Worm (Caenorhabditis elegans) whole organism, dauer: ENCODE measurements around the gene Y116F11B.17.

Experiments
- unc-62 ChIP-seq: sonication (generic microtip); optimal IDR thresholded peaks from 2 replicates; lab custom pipeline; 2017; ENCODE audit warnings: missing biosample characterization, missing genetic modification reagents, missing genetic modification characterization

The Y116F11B.17 gene

ce11 chrV:19822093-19822492 is at the start of gene Y116F11B.17:
TSS of gene Y116F11B.17 (minus strand) at chrV:19822193.
- TF ChIP-seq unc-62 (GFP tag; lab: Kevin White, UChicago): no peak

ce11 chrV:19867883-19868282 is 45.9 kb upstream of the Y116F11B.17 start, which contains the start of gene Y116F11B.9:
TSS of gene Y116F11B.9 (minus strand) at chrV:19867983.
- no peak for TF ChIP-seq unc-62 (GFP tag; lab: Kevin White, UChicago)

ce11 chrV:19860225-19860624 is 38.2 kb upstream of the Y116F11B.17 start:
- TF ChIP-seq unc-62 (GFP tag; lab: Kevin White, UChicago): no peak

ce11 chrV:19857334-19857733 is 35.3 kb upstream of the Y116F11B.17 start, which contains the start of gene Y116F11B.8:
TSS of gene Y116F11B.8 (plus strand) at chrV:19857634.
- no peak for TF ChIP-seq unc-62 (GFP tag; lab: Kevin White, UChicago)

ce11 chrV:19856933-19857332 is 34.9 kb upstream of the Y116F11B.17 start:
- TF ChIP-seq unc-62 (GFP tag; lab: Kevin White, UChicago): no peak

ce11 chrV:19856335-19856734 is 34.3 kb upstream of the Y116F11B.17 start:
- TF ChIP-seq unc-62 (GFP tag; lab: Kevin White, UChicago): no peak

ce11 chrV:19853610-19854009 is 31.6 kb upstream of the Y116F11B.17 start:
- no peak for TF ChIP-seq unc-62 (GFP tag; lab: Kevin White, UChicago)

ce11 chrV:19848014-19848413 is 26.0 kb upstream of the Y116F11B.17 start, which contains the start of gene Y116F11B.7:
TSS of gene Y116F11B.7 (plus strand) at chrV:19848314.
- no peak for TF ChIP-seq unc-62 (GFP tag; lab: Kevin White, UChicago)

ce11 chrV:19845927-19846845 is 24.2 kb upstream of the Y116F11B.17 start, which contains the start of gene Y116F11B.6:
TSS of gene Y116F11B.6 (minus strand) at chrV:19845977.
- no peak for TF ChIP-seq unc-62 (GFP tag; lab: Kevin White, UChicago)

ce11 chrV:19836142-19836541 is 14.1 kb upstream of the Y116F11B.17 start, which contains the start of gene srw-38:
TSS of gene srw-38 (plus strand) at chrV:19836442.
- no peak for TF ChIP-seq unc-62 (GFP tag; lab: Kevin White, UChicago)

ce11 chrV:19831588-19831987 is 9.6 kb upstream of the Y116F11B.17 start:
- no peak for TF ChIP-seq unc-62 (GFP tag; lab: Kevin White, UChicago)

- TF ChIP-seq unc-62 (GFP tag; lab: Kevin White, UChicago): no peak
These were observed 8.8 kb upstream of the Y116F11B.17 start, which contains the start of gene pcp-4 for ce11 chrV:19830815-19831214. TSS of gene pcp-4 (minus strand) at chrV:19831011.

- TF ChIP-seq unc-62 (GFP tag; lab: Kevin White, UChicago): no peak
These were observed 7.2 kb upstream of the Y116F11B.17 start for ce11 chrV:19829225-19829624.

- TF ChIP-seq unc-62 (GFP tag; lab: Kevin White, UChicago): no peak
These were observed 5.5 kb upstream of the Y116F11B.17 start for ce11 chrV:19827481-19827880.

- no peak for TF ChIP-seq unc-62 (GFP tag; lab: Kevin White, UChicago)
These were observed 1.8 kb downstream of the Y116F11B.17 start for ce11 chrV:19820178-19820577.

- TF ChIP-seq unc-62 (GFP tag; lab: Kevin White, UChicago): no peak
These were observed 7.2 kb downstream of the Y116F11B.17 start, which contains the start of gene daf-28 for ce11 chrV:19814833-19815232. TSS of gene daf-28 (plus strand) at chrV:19815133.
